Worm (Caenorhabditis elegans): Measurements from ENCODE around the gene C04B4.5.

- TF ChIP-seq lin-39 (tag; optimal IDR thresholded peaks at IDR 0.05) = no peak
- TF ChIP-seq ama-1 (optimal IDR thresholded peaks at IDR 0.05) = no peak
Measured at ce11 chrX:12280477-12280876, 7.7 kb downstream of the C04B4.5 start, which contains the start of gene C04B4.1.

Measured in whole organism, L4 larva.